Worm (Caenorhabditis elegans) whole organism, L1 larva: Measurements from ENCODE around the gene bcs-1.

Experiments used
- C16A3.4 ChIP-seq: fragments of 150-350 bp; optimal IDR thresholded peaks from 2 replicates; lab custom pipeline; 2014; ENCODE audit warnings: missing biosample characterization, missing genetic modification characterization
- F16B12.6 ChIP-seq: fragments of 150-350 bp; optimal IDR thresholded peaks from 2 replicates; lab custom pipeline; 2014; ENCODE audit warnings: missing biosample characterization, missing genetic modification characterization
- aly-2 ChIP-seq: fragments of 150-350 bp; optimal IDR thresholded peaks from 2 replicates; lab custom pipeline; 2014; ENCODE audit warnings: missing biosample characterization, missing genetic modification characterization
- blmp-1 ChIP-seq: fragments of 150-350 bp; optimal IDR thresholded peaks from 2 replicates; lab custom pipeline; 2014; ENCODE audit warnings: missing biosample characterization, missing genetic modification characterization
- ceh-63 ChIP-seq: fragments of 200-800 bp; sonication (Bioruptor generic); optimal IDR thresholded peaks from 2 replicates; lab custom pipeline; 2018; ENCODE audit warnings: mild to moderate bottlenecking, missing genetic modification characterization, missing compliant biosample characterization
- ceh-82 ChIP-seq, 3 experiments: fragments of 150-350 bp in 1 of 3; sonication (generic microtip) in 2 of 3; optimal IDR thresholded peaks; 2 replicates each; lab custom pipeline; 2014 to 2017; ENCODE audit warnings: missing biosample characterization in 3 of 3, missing genetic modification characterization in 3 of 3
- dpl-1 ChIP-seq, 3 experiments: fragments of 150-350 bp in 2 of 3; sonication (generic microtip) in 1 of 3; optimal IDR thresholded peaks; 2 replicates each; lab custom pipeline; 2014 to 2017; ENCODE audit warnings: missing biosample characterization in 3 of 3, missing genetic modification characterization in 3 of 3, missing genetic modification reagents in 3 of 3
- dsc-1 ChIP-seq: sonication (generic microtip); optimal IDR thresholded peaks from 2 replicates; lab custom pipeline; 2016; ENCODE audit warnings: mild to moderate bottlenecking, missing genetic modification characterization, missing compliant biosample characterization
- efl-1 ChIP-seq, 4 experiments: fragments of 150-350 bp; optimal IDR thresholded peaks in 3 of 4; peaks in 1 of 4; 1 replicate in 1 of 4; 2 replicates in 3 of 4; lab custom pipeline; 2014; ENCODE audit warnings: missing biosample characterization in 2 of 4, missing genetic modification characterization in 2 of 4, missing genetic modification reagents in 2 of 4
- egl-13 ChIP-seq: sonication (generic microtip); optimal IDR thresholded peaks from 2 replicates; lab custom pipeline; 2016; ENCODE audit warnings: missing genotype, missing genetic modification reagents, missing genetic modification characterization, missing compliant biosample characterization
- egl-27 ChIP-seq, 2 experiments: fragments of 150-350 bp in 1 of 2; sonication (generic microtip); optimal IDR thresholded peaks; 3 replicates each; lab custom pipeline; 2017 to 2018; ENCODE audit warnings: missing biosample characterization in 2 of 2, missing genetic modification characterization in 2 of 2, missing genetic modification reagents in 2 of 2
- elt-2 ChIP-seq: sonication (generic microtip); optimal IDR thresholded peaks from 2 replicates; lab custom pipeline; 2016; ENCODE audit warnings: missing genetic modification characterization, mild to moderate bottlenecking, inconsistent platforms, missing compliant biosample characterization, missing genetic modification reagents
- elt-3 ChIP-seq, 6 experiments: fragments of 150-350 bp in 1 of 6; sonication (generic microtip); optimal IDR thresholded peaks; 2 replicates each; lab custom pipeline; 2017 to 2018; ENCODE audit warnings: missing biosample characterization in 6 of 6, missing genetic modification characterization in 6 of 6, inconsistent platforms in 1 of 6
- fkh-10 ChIP-seq: sonication (generic microtip); optimal IDR thresholded peaks from 2 replicates; lab custom pipeline; 2017; ENCODE audit warnings: missing biosample characterization, missing genetic modification reagents, missing genetic modification characterization
- fkh-4 ChIP-seq: sonication (generic microtip); optimal IDR thresholded peaks from 2 replicates; lab custom pipeline; 2016; ENCODE audit warnings: missing compliant biosample characterization, missing genetic modification characterization, borderline replicate concordance
- fos-1 ChIP-seq: fragments of 150-350 bp; optimal IDR thresholded peaks from 2 replicates; lab custom pipeline; 2014; ENCODE audit warnings: missing biosample characterization, missing genetic modification characterization
- grh-1 ChIP-seq: fragments of 200-800 bp; sonication (Bioruptor generic); IDR thresholded peaks from 2 replicates; pipeline ENCODE4 v1.3.6; 2022; ENCODE audit warnings: missing genetic modification reagents, missing genetic modification characterization, missing compliant biosample characterization
- lin-14 ChIP-seq: fragments of 200-800 bp; sonication (Bioruptor generic); optimal IDR thresholded peaks from 2 replicates; lab custom pipeline; 2018; ENCODE audit warnings: mild to moderate bottlenecking, missing genetic modification characterization, moderate library complexity, missing compliant biosample characterization
- lin-15B ChIP-seq: fragments of 150-350 bp; sonication (generic microtip); optimal IDR thresholded peaks from 3 replicates; lab custom pipeline; 2014; ENCODE audit warnings: missing biosample characterization, missing genetic modification characterization
- lin-35 ChIP-seq, 2 experiments: fragments of 150-350 bp; optimal IDR thresholded peaks; 2 replicates each; lab custom pipeline; 2014; ENCODE audit warnings: missing biosample characterization in 2 of 2, missing genetic modification characterization in 2 of 2, missing genetic modification reagents in 2 of 2
- lir-3 ChIP-seq: sonication (generic microtip); optimal IDR thresholded peaks from 2 replicates; lab custom pipeline; 2016; ENCODE audit warnings: mild to moderate bottlenecking, missing genetic modification characterization, moderate library complexity, missing compliant biosample characterization; ENCODE audit not compliant: poor library complexity
- lsy-2 ChIP-seq, 2 experiments: fragments of 150-350 bp; optimal IDR thresholded peaks; 2 replicates each; lab custom pipeline; 2014; ENCODE audit warnings: missing biosample characterization in 2 of 2, missing genetic modification characterization in 2 of 2
- mdl-1 ChIP-seq, 2 experiments: fragments of 150-350 bp; optimal IDR thresholded peaks; 2 replicates each; lab custom pipeline; 2014 to 2017; ENCODE audit warnings: missing biosample characterization in 2 of 2, missing genetic modification characterization in 2 of 2, inconsistent platforms in 1 of 2
- mep-1 ChIP-seq: fragments of 150-350 bp; optimal IDR thresholded peaks from 2 replicates; lab custom pipeline; 2014; ENCODE audit warnings: missing biosample characterization, missing genetic modification characterization
- nhr-19 ChIP-seq: fragments of 200-800 bp; sonication (Bioruptor generic); conservative IDR thresholded peaks from 2 replicates; pipeline ENCODE4 v1.3.6; 2022; ENCODE audit warnings: missing genetic modification characterization, missing compliant biosample characterization
- nhr-20 ChIP-seq: sonication (generic microtip); optimal IDR thresholded peaks from 2 replicates; lab custom pipeline; 2016; ENCODE audit warnings: mild to moderate bottlenecking, missing genetic modification characterization, missing compliant biosample characterization
- nhr-47 ChIP-seq: sonication (generic microtip); optimal IDR thresholded peaks from 2 replicates; lab custom pipeline; 2016; ENCODE audit warnings: mild to moderate bottlenecking, missing genetic modification characterization, moderate library complexity, missing compliant biosample characterization
- nhr-71 ChIP-seq: sonication (generic microtip); optimal IDR thresholded peaks from 2 replicates; lab custom pipeline; 2016; ENCODE audit warnings: mild to moderate bottlenecking, missing genetic modification characterization, moderate library complexity, missing compliant biosample characterization
- nhr-76 ChIP-seq: sonication (generic microtip); optimal IDR thresholded peaks from 2 replicates; lab custom pipeline; 2017; ENCODE audit warnings: missing biosample characterization, missing genetic modification characterization
- nhr-77 ChIP-seq: fragments of 150-350 bp; optimal IDR thresholded peaks from 2 replicates; lab custom pipeline; 2014; ENCODE audit warnings: missing biosample characterization, missing genetic modification characterization
- nhr-90 ChIP-seq: sonication (generic microtip); optimal IDR thresholded peaks from 2 replicates; lab custom pipeline; 2016; ENCODE audit warnings: mild to moderate bottlenecking, missing genetic modification characterization, missing compliant biosample characterization; ENCODE audit not compliant: poor library complexity
- rnt-1 ChIP-seq: sonication (generic microtip); optimal IDR thresholded peaks from 2 replicates; lab custom pipeline; 2016; ENCODE audit warnings: mild to moderate bottlenecking, missing genetic modification characterization, moderate library complexity, missing compliant biosample characterization
- skn-1 ChIP-seq: fragments of 150-350 bp; optimal IDR thresholded peaks from 2 replicates; lab custom pipeline; 2014; ENCODE audit warnings: missing biosample characterization, missing genetic modification characterization
- sox-4 ChIP-seq: sonication (generic microtip); optimal IDR thresholded peaks from 2 replicates; lab custom pipeline; 2016; ENCODE audit warnings: missing genetic modification characterization, missing compliant biosample characterization
- sup-37 ChIP-seq: fragments of 200-800 bp; sonication (Bioruptor generic); optimal IDR thresholded peaks from 2 replicates; lab custom pipeline; 2018; ENCODE audit warnings: mild to moderate bottlenecking, missing genetic modification characterization, missing compliant biosample characterization
- swsn-7 ChIP-seq: sonication (generic microtip); optimal IDR thresholded peaks from 2 replicates; lab custom pipeline; 2016; ENCODE audit warnings: missing genetic modification characterization, missing compliant biosample characterization
- zip-4 ChIP-seq: fragments of 200-800 bp; sonication (Bioruptor generic); optimal IDR thresholded peaks from 2 replicates; lab custom pipeline; 2018; ENCODE audit warnings: mild to moderate bottlenecking, missing genetic modification characterization, moderate library complexity, missing compliant biosample characterization
- ztf-11 ChIP-seq, 2 experiments: sonication (generic microtip); optimal IDR thresholded peaks; 2 replicates each; lab custom pipeline; 2016 to 2017; ENCODE audit warnings: missing genetic modification characterization in 2 of 2, missing biosample characterization in 1 of 2, missing compliant biosample characterization in 1 of 2

The bcs-1 gene

ce11 chrII:8546975-8547374 is 23.9 kb upstream of the bcs-1 start:
- TF ChIP-seq blmp-1 (tag; lab: Kevin White, UChicago) (peak; percentile 25), nhr-90 (tag; lab: Kevin White, UChicago) (peak; percentile 44), mdl-1 (tag; optimal IDR thresholded peaks at IDR 0.05; lab: Kevin White, UChicago) (peak in 1 of 2 experiments; percentile 60), lin-15B (tag; lab: Kevin White, UChicago) (no peak), nhr-20 (tag; lab: Kevin White, UChicago) (peak; percentile 68), fos-1 (tag; lab: Kevin White, UChicago) (peak; percentile 25), ceh-63 (GFP tag; lab: Kevin White, UChicago) (no peak), nhr-77 (peak; percentile 62), skn-1 (peak; percentile 65), aly-2 (peak; percentile 35), egl-13 (tag; lab: Kevin White, UChicago) (no peak), grh-1 (GFP tag; lab: Robert Waterston, UW) (no peak), dsc-1 (tag; lab: Kevin White, UChicago) (peak; percentile 27), nhr-76 (no peak), zip-4 (GFP tag; lab: Kevin White, UChicago) (no peak), ceh-82 (tag; optimal IDR thresholded peaks at IDR 0.05; lab: Kevin White, UChicago) (peak; percentile 25 to 44 (median 28)), lsy-2 (tag; optimal IDR thresholded peaks at IDR 0.05; lab: Kevin White, UChicago) (peak in 1 of 2 experiments; percentile 69), efl-1 (optimal IDR thresholded peaks at IDR 0.05; lab: Kevin White, UChicago) (peak; percentile 38 to 48), efl-1 (GFP tag; optimal IDR thresholded peaks at IDR 0.05 in 1 of 2; lab: Kevin White, UChicago) (peak; percentile 20 to 95), elt-2 (tag; lab: Kevin White, UChicago) (peak; percentile 17), ztf-11 (tag; optimal IDR thresholded peaks at IDR 0.05; lab: Kevin White, UChicago) (peak in 1 of 2 experiments; percentile 19), swsn-7 (tag; lab: Kevin White, UChicago) (peak; percentile 25), lir-3 (peak; percentile 48), dpl-1 (GFP tag; optimal IDR thresholded peaks at IDR 0.05; lab: Kevin White, UChicago) (peak in 2 of 3 experiments; percentile 25 to 44), fkh-4 (tag; lab: Kevin White, UChicago) (no peak), rnt-1 (peak; percentile 66), egl-27 (tag; optimal IDR thresholded peaks at IDR 0.05; lab: Kevin White, UChicago) (no peak), nhr-19 (GFP tag; lab: Robert Waterston, UW) (peak; percentile 31; the same call in 1 of the 2 replicates), lin-35 (GFP tag; optimal IDR thresholded peaks at IDR 0.05; lab: Kevin White, UChicago) (peak; percentile 21 to 78), mep-1 (peak; percentile 66), sox-4 (tag; lab: Kevin White, UChicago) (no peak), elt-3 (tag; optimal IDR thresholded peaks at IDR 0.05; lab: Kevin White, UChicago) (peak in 1 of 6 experiments; percentile 19), C16A3.4 (tag; lab: Kevin White, UChicago) (peak; percentile 78), nhr-47 (tag; lab: Kevin White, UChicago) (peak; percentile 59), F16B12.6 (tag; lab: Kevin White, UChicago) (no peak)

- TF ChIP-seq nhr-71 (tag; lab: Kevin White, UChicago) (no peak), dpl-1 (GFP tag; optimal IDR thresholded peaks at IDR 0.05; lab: Kevin White, UChicago) (no peak), lsy-2 (tag; optimal IDR thresholded peaks at IDR 0.05; lab: Kevin White, UChicago) (no peak), fkh-10 (GFP tag; lab: Kevin White, UChicago) (peak; percentile 91), mdl-1 (tag; optimal IDR thresholded peaks at IDR 0.05; lab: Kevin White, UChicago) (no peak), zip-4 (GFP tag; lab: Kevin White, UChicago) (no peak), sup-37 (GFP tag; lab: Kevin White, UChicago) (no peak), lin-14 (GFP tag; lab: Kevin White, UChicago) (peak; percentile 50), ceh-82 (tag; optimal IDR thresholded peaks at IDR 0.05; lab: Kevin White, UChicago) (no peak)
These were observed 19.8 kb upstream of the bcs-1 start for ce11 chrII:8551100-8551499.
